Fruit fly (Drosophila melanogaster): ENCODE results near the gene mRpL24.

- no peak for TF ChIP-seq brk (GFP tag; optimal IDR thresholded peaks at IDR 0.05)
- TF ChIP-seq Hr78 (GFP tag; optimal IDR thresholded peaks at IDR 0.05) = no peak
- TF ChIP-seq pan (optimal IDR thresholded peaks at IDR 0.05) = no peak
- no peak for TF ChIP-seq h (GFP tag; optimal IDR thresholded peaks at IDR 0.05)
- TF ChIP-seq psq (GFP tag; optimal IDR thresholded peaks at IDR 0.05) = no peak
- no peak for TF ChIP-seq Dfd (GFP tag; optimal IDR thresholded peaks at IDR 0.05)
- no peak for TF ChIP-seq fru (GFP tag; optimal IDR thresholded peaks at IDR 0.05)
- TF ChIP-seq Vsx2 (GFP tag; optimal IDR thresholded peaks at IDR 0.05; ENCODE audit: partially characterized antibody) = no peak
Observed at dm6 chr2L:4982098-4982646, 37.0 kb upstream of the mRpL24 start.

All from whole organism, wandering third instar larva.